Fruit fly (Drosophila melanogaster) whole organism: ENCODE measurements around the gene CG13309.
A peak's percentile ranks its signal among the peaks of the same experiment; 100 is the strongest.

Experiments
- CG8478 ChIP-seq: fragments of >200 bp; optimal IDR thresholded peaks from 2 replicates; lab custom pipeline; 2018; ENCODE audit warnings: inconsistent platforms
- Dll ChIP-seq: fragments of >200 bp; optimal IDR thresholded peaks from 2 replicates; lab custom pipeline; 2017
- EcR ChIP-seq, 2 experiments: fragments of >200 bp; optimal IDR thresholded peaks; 2 replicates each; lab custom pipeline; 2017; ENCODE audit warnings: missing biosample characterization in 2 of 2, missing genetic modification characterization in 2 of 2, missing genetic modification reagents in 2 of 2
- pan ChIP-seq: fragments of >200 bp; optimal IDR thresholded peaks from 2 replicates; lab custom pipeline; 2017
- psq ChIP-seq: fragments of >200 bp; optimal IDR thresholded peaks from 2 replicates; lab custom pipeline; 2017
- usp ChIP-seq: fragments of >200 bp; optimal IDR thresholded peaks from 2 replicates; lab custom pipeline; 2017; ENCODE audit warnings: missing biosample characterization, missing genetic modification characterization, mixed read lengths

CG13309 gene

dm6 chr3L:8813484-8813883, 3.3 kb downstream of the CG13309 start:
- TF ChIP-seq EcR (GFP tag; optimal IDR thresholded peaks at IDR 0.05; lab: Kevin White, UChicago) = no peak
- TF ChIP-seq CG8478 (lab: Kevin White, UChicago) = no peak
- no peak for TF ChIP-seq Dll (lab: Kevin White, UChicago)
- TF ChIP-seq pan (lab: Kevin White, UChicago) = no peak
- no peak for TF ChIP-seq psq (lab: Kevin White, UChicago)
- TF ChIP-seq usp (GFP tag; lab: Kevin White, UChicago) = no peak

dm6 chr3L:8819441-8819840, 9.2 kb downstream of the CG13309 start:
- TF ChIP-seq psq (lab: Kevin White, UChicago) (no peak), CG8478 (lab: Kevin White, UChicago) (no peak), Dll (lab: Kevin White, UChicago) (peak; percentile 32)

dm6 chr3L:8821708-8822660, 11.8 kb downstream of the CG13309 start:
- no peak for TF ChIP-seq psq (lab: Kevin White, UChicago)

- TF ChIP-seq EcR (GFP tag; optimal IDR thresholded peaks at IDR 0.05; lab: Kevin White, UChicago) (peak in 1 of 2 experiments; percentile 16), usp (GFP tag; lab: Kevin White, UChicago) (no peak), psq (lab: Kevin White, UChicago) (no peak), CG8478 (lab: Kevin White, UChicago) (no peak), Dll (lab: Kevin White, UChicago) (no peak), pan (lab: Kevin White, UChicago) (no peak)
These were observed 12.8 kb downstream of the CG13309 start for dm6 chr3L:8822881-8823435.

dm6 chr3L:8823730-8824374, 13.7 kb downstream of the CG13309 start:
- TF ChIP-seq usp (GFP tag; lab: Kevin White, UChicago) (no peak), CG8478 (lab: Kevin White, UChicago) (no peak), Dll (lab: Kevin White, UChicago) (no peak), EcR (GFP tag; optimal IDR thresholded peaks at IDR 0.05; lab: Kevin White, UChicago) (no peak), pan (lab: Kevin White, UChicago) (no peak)

dm6 chr3L:8824403-8825029, 14.3 kb downstream of the CG13309 start:
- no peak for TF ChIP-seq pan (lab: Kevin White, UChicago)
- TF ChIP-seq CG8478 (lab: Kevin White, UChicago) = no peak
- no peak for TF ChIP-seq EcR (GFP tag; optimal IDR thresholded peaks at IDR 0.05; lab: Kevin White, UChicago)
- TF ChIP-seq psq (lab: Kevin White, UChicago) = no peak
- no peak for TF ChIP-seq Dll (lab: Kevin White, UChicago)
- TF ChIP-seq usp (GFP tag; lab: Kevin White, UChicago) = no peak

- TF ChIP-seq psq (lab: Kevin White, UChicago) (no peak), EcR (GFP tag; optimal IDR thresholded peaks at IDR 0.05; lab: Kevin White, UChicago) (no peak), pan (lab: Kevin White, UChicago) (no peak), CG8478 (lab: Kevin White, UChicago) (no peak), usp (GFP tag; lab: Kevin White, UChicago) (no peak)
These were observed 14.8 kb downstream of the CG13309 start for dm6 chr3L:8825030-8825407.

- TF ChIP-seq CG8478 (lab: Kevin White, UChicago) (no peak), psq (lab: Kevin White, UChicago) (no peak), Dll (lab: Kevin White, UChicago) (no peak), EcR (GFP tag; optimal IDR thresholded peaks at IDR 0.05; lab: Kevin White, UChicago) (no peak), usp (GFP tag; lab: Kevin White, UChicago) (no peak), pan (lab: Kevin White, UChicago) (no peak)
These were observed 15.4 kb downstream of the CG13309 start for dm6 chr3L:8825560-8825959.

- no peak for TF ChIP-seq pan (lab: Kevin White, UChicago)
- TF ChIP-seq CG8478 (lab: Kevin White, UChicago) = no peak
- no peak for TF ChIP-seq psq (lab: Kevin White, UChicago)
These were observed 15.8 kb downstream of the CG13309 start for dm6 chr3L:8826038-8826437.

- no peak for TF ChIP-seq psq (lab: Kevin White, UChicago)
- TF ChIP-seq pan (lab: Kevin White, UChicago) = no peak
- no peak for TF ChIP-seq usp (GFP tag; lab: Kevin White, UChicago)
- no peak for TF ChIP-seq EcR (GFP tag; optimal IDR thresholded peaks at IDR 0.05; lab: Kevin White, UChicago)
- TF ChIP-seq Dll (lab: Kevin White, UChicago) = no peak
These were observed 17.1 kb downstream of the CG13309 start, which contains the start of gene dally for dm6 chr3L:8827133-8827867. Gene dally (plus strand): TSS chr3L:8827505.

dm6 chr3L:8827868-8828159, 17.6 kb downstream of the CG13309 start:
- TF ChIP-seq Dll (lab: Kevin White, UChicago) (no peak), psq (lab: Kevin White, UChicago) (no peak), CG8478 (lab: Kevin White, UChicago) (no peak), EcR (GFP tag; optimal IDR thresholded peaks at IDR 0.05; lab: Kevin White, UChicago) (no peak), usp (GFP tag; lab: Kevin White, UChicago) (no peak), pan (lab: Kevin White, UChicago) (no peak)
